Fruit fly (Drosophila melanogaster) whole organism, embryonic: ENCODE data around the gene cpb.

Experiments
- Awh ChIP-seq: fragments of 200-800 bp; sonication (Bioruptor generic); IDR thresholded peaks from 2 replicates; pipeline ENCODE4, ENCODE4 v1.3.6; 2022; ENCODE audit warnings: missing biosample characterization, missing genetic modification characterization
- Blimp-1 ChIP-seq: fragments of 200-800 bp; sonication (Bioruptor generic); optimal IDR thresholded peaks from 3 replicates; lab custom pipeline; 2018; ENCODE audit warnings: missing biosample characterization, missing genetic modification characterization, mild to moderate bottlenecking, moderate library complexity, missing genetic modification reagents
- CG10979 ChIP-seq: fragments of 200-800 bp; sonication (Bioruptor generic); optimal IDR thresholded peaks from 2 replicates; lab custom pipeline; 2018; ENCODE audit warnings: missing biosample characterization, mild to moderate bottlenecking, missing genetic modification characterization, moderate library complexity
- CG11093 ChIP-seq: fragments of 200-800 bp; sonication (Bioruptor generic); IDR thresholded peaks from 3 replicates; pipeline ENCODE4 v1.3.6; 2022; ENCODE audit warnings: missing biosample characterization, missing genetic modification characterization
- CG11247 ChIP-seq: fragments of 200-800 bp; sonication (Bioruptor generic); IDR thresholded peaks from 2 replicates; pipeline ENCODE4 v1.3.6; 2022; ENCODE audit warnings: missing biosample characterization, missing genetic modification characterization
- CG11695 ChIP-seq: fragments of 200-800 bp; sonication (Bioruptor generic); IDR thresholded peaks from 3 replicates; pipeline ENCODE4 v1.3.6; 2022; ENCODE audit warnings: missing biosample characterization, missing genetic modification characterization
- CG11723 ChIP-seq: fragments of 200-800 bp; sonication (Bioruptor generic); optimal IDR thresholded peaks from 2 replicates; lab custom pipeline; 2017; ENCODE audit warnings: missing biosample characterization, mild to moderate bottlenecking, missing genetic modification characterization
- CG12071 ChIP-seq: fragments of 200-800 bp; sonication (Bioruptor generic); optimal IDR thresholded peaks from 3 replicates; lab custom pipeline; 2018; ENCODE audit warnings: missing biosample characterization, mild to moderate bottlenecking, missing genetic modification characterization
- CG12155 ChIP-seq: fragments of 200-800 bp; sonication (Bioruptor generic); optimal IDR thresholded peaks from 3 replicates; lab custom pipeline; 2016; ENCODE audit warnings: missing biosample characterization, missing genetic modification characterization
- CG12219 ChIP-seq: fragments of 200-800 bp; sonication (Bioruptor generic); optimal IDR thresholded peaks from 3 replicates; lab custom pipeline; 2018; ENCODE audit warnings: missing biosample characterization, mild to moderate bottlenecking, missing genetic modification characterization
- CG12391 ChIP-seq: fragments of 200-800 bp; sonication (Bioruptor generic); optimal IDR thresholded peaks from 3 replicates; lab custom pipeline; 2018; ENCODE audit warnings: missing biosample characterization, mild to moderate bottlenecking, missing genetic modification characterization, moderate library complexity
- CG12769 ChIP-seq: fragments of 200-800 bp; sonication (Bioruptor generic); optimal IDR thresholded peaks from 2 replicates; lab custom pipeline; 2019; ENCODE audit warnings: missing biosample characterization, mild to moderate bottlenecking, missing genetic modification characterization, moderate library complexity
- CG16813 ChIP-seq: fragments of 200-800 bp; sonication (Bioruptor generic); IDR thresholded peaks from 3 replicates; pipeline ENCODE4 v1.3.6; 2022; ENCODE audit warnings: missing biosample characterization, missing genetic modification characterization; ENCODE audit not compliant: partially characterized antibody
- CG32767 ChIP-seq: fragments of 200-800 bp; sonication (Bioruptor generic); IDR thresholded peaks from 2 replicates; pipeline ENCODE4 v1.3.6; 2022; ENCODE audit warnings: missing biosample characterization, missing genetic modification characterization
- CG4424 ChIP-seq: fragments of 200-800 bp; sonication (Bioruptor generic); optimal IDR thresholded peaks from 3 replicates; lab custom pipeline; 2016; ENCODE audit warnings: missing biosample characterization, missing genetic modification characterization
- CG4730 ChIP-seq: fragments of 200-800 bp; sonication (Bioruptor generic); IDR thresholded peaks from 2 replicates; pipeline ENCODE4 v1.3.6; 2022; ENCODE audit warnings: missing biosample characterization, missing genetic modification characterization
- CG6254 ChIP-seq: fragments of 200-800 bp; sonication (Bioruptor generic); optimal IDR thresholded peaks from 3 replicates; lab custom pipeline; 2017; ENCODE audit warnings: mild to moderate bottlenecking, missing biosample characterization, missing genetic modification reagents, missing genetic modification characterization
- CG6272 ChIP-seq: fragments of 200-800 bp; sonication (Bioruptor generic); IDR thresholded peaks from 2 replicates; pipeline ENCODE4 v1.3.6; 2022; ENCODE audit warnings: missing biosample characterization, missing genetic modification characterization
- CG7928 ChIP-seq: fragments of 200-800 bp; sonication (Bioruptor generic); optimal IDR thresholded peaks from 2 replicates; lab custom pipeline; 2017; ENCODE audit warnings: missing biosample characterization, mild to moderate bottlenecking, missing genetic modification characterization
- CG8290 ChIP-seq, 3 experiments: fragments of 200-800 bp; sonication (Bioruptor generic); optimal IDR thresholded peaks; 2 replicates each; lab custom pipeline; 2016 to 2019; ENCODE audit warnings: missing biosample characterization in 3 of 3, missing genetic modification characterization in 3 of 3, mild to moderate bottlenecking in 2 of 3, moderate library complexity in 1 of 3
- CHES-1-like ChIP-seq: fragments of 200-800 bp; sonication (Bioruptor generic); optimal IDR thresholded peaks from 2 replicates; lab custom pipeline; 2016; ENCODE audit warnings: missing biosample characterization, missing genetic modification characterization
- Dp ChIP-seq: fragments of 200-800 bp; sonication (Bioruptor generic); optimal IDR thresholded peaks from 2 replicates; lab custom pipeline; 2018; ENCODE audit warnings: missing biosample characterization, mild to moderate bottlenecking, missing genetic modification characterization, moderate library complexity
- Lim3 ChIP-seq: fragments of 200-800 bp; sonication (Bioruptor generic); IDR thresholded peaks from 2 replicates; pipeline ENCODE4 v1.3.6; 2022; ENCODE audit warnings: missing biosample characterization, missing genetic modification characterization
- MTF-1 ChIP-seq: fragments of 200-800 bp; sonication (Bioruptor generic); optimal IDR thresholded peaks from 2 replicates; lab custom pipeline; 2018; ENCODE audit warnings: missing biosample characterization, mild to moderate bottlenecking, missing genetic modification characterization, borderline replicate concordance
- Med ChIP-seq: fragments of 200-800 bp; sonication (Bioruptor generic); peaks from one replicate; lab custom pipeline; 2016; ENCODE audit warnings: missing biosample characterization, missing genetic modification characterization, mild to moderate bottlenecking, inconsistent platforms, moderate library complexity
- Meics ChIP-seq: fragments of 200-800 bp; sonication (Bioruptor generic); optimal IDR thresholded peaks from 2 replicates; lab custom pipeline; 2017; ENCODE audit warnings: missing biosample characterization, mild to moderate bottlenecking, missing genetic modification characterization
- PHDP ChIP-seq: fragments of 200-800 bp; sonication (Bioruptor generic); optimal IDR thresholded peaks from 3 replicates; lab custom pipeline; 2018; ENCODE audit warnings: missing biosample characterization, mild to moderate bottlenecking, missing genetic modification characterization, moderate library complexity
- Xbp1 ChIP-seq: fragments of 200-800 bp; sonication (Bioruptor generic); optimal IDR thresholded peaks from 3 replicates; lab custom pipeline; 2016; ENCODE audit warnings: missing biosample characterization, mild to moderate bottlenecking, missing genetic modification characterization
- Xrp1 ChIP-seq: fragments of 200-800 bp; sonication (Bioruptor generic); IDR thresholded peaks from 2 replicates; pipeline ENCODE4 v1.3.6; 2022; ENCODE audit warnings: missing biosample characterization, missing genetic modification characterization
- bbx ChIP-seq: fragments of 200-800 bp; sonication (Bioruptor generic); IDR thresholded peaks from 2 replicates; pipeline ENCODE4 v1.3.6; 2022; ENCODE audit warnings: missing biosample characterization, missing genetic modification characterization; ENCODE audit not compliant: partially characterized antibody
- bcd ChIP-seq: fragments of 200-800 bp; sonication (Bioruptor generic); optimal IDR thresholded peaks from 2 replicates; lab custom pipeline; 2017; ENCODE audit warnings: missing biosample characterization, mild to moderate bottlenecking, missing genetic modification characterization
- cato ChIP-seq: fragments of 200-800 bp; sonication (Bioruptor generic); optimal IDR thresholded peaks from 2 replicates; lab custom pipeline; 2016; ENCODE audit warnings: missing biosample characterization, missing genetic modification characterization, borderline replicate concordance
- ci ChIP-seq: fragments of 200-800 bp; sonication (Bioruptor generic); IDR thresholded peaks from 3 replicates; pipeline ENCODE4 v1.3.6; 2022; ENCODE audit warnings: missing biosample characterization, missing genetic modification characterization
- dan ChIP-seq: fragments of 200-800 bp; sonication (Bioruptor generic); IDR thresholded peaks from 2 replicates; pipeline ENCODE4 v1.3.6; 2022; ENCODE audit warnings: missing biosample characterization, missing genetic modification characterization
- dmrt11E ChIP-seq: fragments of 200-800 bp; sonication (Bioruptor generic); optimal IDR thresholded peaks from 3 replicates; lab custom pipeline; 2018; ENCODE audit warnings: missing biosample characterization, mild to moderate bottlenecking, missing genetic modification characterization, moderate library complexity
- dmrt99B ChIP-seq: fragments of 200-800 bp; sonication (Bioruptor generic); optimal IDR thresholded peaks from 2 replicates; lab custom pipeline; 2018; ENCODE audit warnings: missing biosample characterization, mild to moderate bottlenecking, missing genetic modification characterization, moderate library complexity
- ems ChIP-seq: fragments of 200-800 bp; sonication (Bioruptor generic); optimal IDR thresholded peaks from 3 replicates; lab custom pipeline; 2016; ENCODE audit warnings: missing biosample characterization, missing genetic modification characterization
- esg ChIP-seq: fragments of 200-800 bp; sonication (Bioruptor generic); conservative IDR thresholded peaks from 2 replicates; pipeline ENCODE4 v1.3.6; 2022; ENCODE audit warnings: missing biosample characterization, missing genetic modification characterization
- eyg ChIP-seq: fragments of 200-800 bp; sonication (Bioruptor generic); optimal IDR thresholded peaks from 3 replicates; lab custom pipeline; 2016; ENCODE audit warnings: missing biosample characterization, missing genetic modification characterization
- fd96Cb ChIP-seq: fragments of 200-800 bp; sonication (Bioruptor generic); optimal IDR thresholded peaks from 2 replicates; lab custom pipeline; 2018; ENCODE audit warnings: missing biosample characterization, mild to moderate bottlenecking, missing genetic modification characterization, moderate library complexity
- lbe ChIP-seq: fragments of 200-800 bp; sonication (Bioruptor generic); optimal IDR thresholded peaks from 2 replicates; lab custom pipeline; 2016; ENCODE audit warnings: missing biosample characterization, mild to moderate bottlenecking, missing genetic modification characterization
- luna ChIP-seq: fragments of 200-800 bp; sonication (Bioruptor generic); optimal IDR thresholded peaks from 2 replicates; lab custom pipeline; 2016; ENCODE audit warnings: missing biosample characterization, missing genetic modification characterization
- mld ChIP-seq: fragments of 200-800 bp; sonication (Bioruptor generic); IDR thresholded peaks from 3 replicates; pipeline ENCODE4 v1.3.6; 2022; ENCODE audit warnings: missing biosample characterization, missing genetic modification characterization; ENCODE audit not compliant: partially characterized antibody
- pnt ChIP-seq: fragments of 200-800 bp; sonication (Bioruptor generic); optimal IDR thresholded peaks from 3 replicates; lab custom pipeline; 2016; ENCODE audit warnings: missing biosample characterization, missing genetic modification characterization
- slp2 ChIP-seq: fragments of 200-800 bp; sonication (Bioruptor generic); optimal IDR thresholded peaks from 2 replicates; lab custom pipeline; 2016; ENCODE audit warnings: missing biosample characterization, missing genetic modification characterization
- sqz ChIP-seq: fragments of 200-800 bp; sonication (Bioruptor generic); optimal IDR thresholded peaks from 3 replicates; lab custom pipeline; 2018; ENCODE audit warnings: missing biosample characterization, mild to moderate bottlenecking, missing genetic modification characterization
- tin ChIP-seq: fragments of 200-800 bp; sonication (Bioruptor generic); optimal IDR thresholded peaks from 3 replicates; lab custom pipeline; 2016; ENCODE audit warnings: missing biosample characterization, missing genetic modification characterization
- trh ChIP-seq: fragments of 200-800 bp; sonication (Bioruptor generic); optimal IDR thresholded peaks from 2 replicates; lab custom pipeline; 2016; ENCODE audit warnings: missing biosample characterization, missing genetic modification characterization
- wek ChIP-seq: fragments of 200-800 bp; sonication (Bioruptor generic); optimal IDR thresholded peaks from 3 replicates; lab custom pipeline; 2018; ENCODE audit warnings: missing biosample characterization, mild to moderate bottlenecking, missing genetic modification characterization, moderate library complexity

The cpb gene

DNA sequence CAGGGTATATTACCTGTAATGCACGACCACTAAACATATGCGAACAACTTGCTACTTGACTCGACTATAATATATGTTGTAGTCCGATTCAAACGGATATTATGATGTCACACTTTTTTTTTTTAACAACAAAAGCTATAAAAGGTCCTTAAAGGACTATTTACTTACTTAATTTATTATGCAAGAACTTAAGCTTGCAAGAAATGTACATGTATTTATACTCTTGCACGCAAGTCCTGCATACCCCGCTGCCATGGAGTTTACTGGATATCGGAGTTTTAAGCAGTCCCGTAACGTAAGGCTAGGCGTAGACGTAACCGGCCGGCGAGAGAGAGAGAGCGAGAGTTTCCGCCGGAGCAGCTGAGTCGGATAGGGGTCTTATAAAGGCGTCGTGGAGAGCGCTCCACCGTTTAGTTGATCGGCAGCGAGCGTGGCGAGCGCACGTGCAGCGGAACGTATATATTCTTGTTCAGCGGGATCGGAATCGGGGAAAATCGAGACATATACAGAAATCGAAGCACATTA lies 32.4 kb downstream of the cpb start (continued):
- TF ChIP-seq MTF-1 = peak; percentile 16
- TF ChIP-seq CG6254 = peak; percentile 77
- TF ChIP-seq CG16813 (GFP tag; lab: Robert Waterston, UW) = no peak
- TF ChIP-seq CG4730 (GFP tag; lab: Robert Waterston, UW) = peak; percentile 70
- TF ChIP-seq Dp (GFP tag; lab: Kevin White, UChicago) = no peak
- TF ChIP-seq Meics (GFP tag; lab: Kevin White, UChicago) = peak; percentile 81
- peak; percentile 48 for TF ChIP-seq CG7928 (GFP tag; lab: Kevin White, UChicago)
- TF ChIP-seq cato (GFP tag; lab: Kevin White, UChicago) = peak; percentile 89
- TF ChIP-seq eyg (GFP tag; lab: Kevin White, UChicago) = peak; percentile 75
- peak; percentile 89 for TF ChIP-seq Xrp1
- peak; percentile 60 for TF ChIP-seq CG11723 (GFP tag; lab: Kevin White, UChicago)
- TF ChIP-seq CG4424 (GFP tag; lab: Kevin White, UChicago) = peak; percentile 88
- no peak for TF ChIP-seq mld (GFP tag; lab: Robert Waterston, UW)
- TF ChIP-seq lbe = no peak
- peak; percentile 47; the same call in 1 of the 2 replicates for TF ChIP-seq Lim3 (GFP tag; lab: Robert Waterston, UW)
- TF ChIP-seq CG10979 (tag; lab: Kevin White, UChicago) = peak; percentile 88
- peak; percentile 87 for TF ChIP-seq bcd (GFP tag; lab: Kevin White, UChicago)
- peak; percentile 94 for TF ChIP-seq dmrt99B
- peak; percentile 78 for TF ChIP-seq dan (GFP tag; lab: Robert Waterston, UW)
- peak; percentile 83; the same call in 1 of the 2 replicates for TF ChIP-seq CG32767
- TF ChIP-seq esg = peak; percentile 86
- peak; percentile 62 for TF ChIP-seq bbx
- TF ChIP-seq CG12155 (GFP tag; lab: Kevin White, UChicago) = peak; percentile 86
- TF ChIP-seq CG12769 (tag; lab: Kevin White, UChicago) = peak; percentile 87
- TF ChIP-seq CG12071 (GFP tag; lab: Kevin White, UChicago) = peak; percentile 65
- peak; percentile 90 for TF ChIP-seq ci (GFP tag; lab: Robert Waterston, UW)
- peak; percentile 85 for TF ChIP-seq Blimp-1 (GFP tag; lab: Kevin White, UChicago)
- TF ChIP-seq CG12391 (tag; lab: Kevin White, UChicago) = peak; percentile 91
- TF ChIP-seq trh = peak; percentile 64
- TF ChIP-seq Awh (GFP tag; lab: Robert Waterston, UW) = peak; percentile 79; the same call in 1 of the 2 replicates
- no peak for TF ChIP-seq wek (GFP tag; lab: Kevin White, UChicago)
- peak; percentile 47 for TF ChIP-seq luna
- TF ChIP-seq sqz (GFP tag; lab: Kevin White, UChicago) = no peak
- peak; percentile 94 for TF ChIP-seq pnt (GFP tag; lab: Kevin White, UChicago)
- TF ChIP-seq dmrt11E = peak; percentile 84
- TF ChIP-seq slp2 (GFP tag; lab: Kevin White, UChicago) = peak; percentile 94
- TF ChIP-seq CG6272 (GFP tag; lab: Robert Waterston, UW) = peak; percentile 87
- peak; percentile 80 for TF ChIP-seq CG11247 (GFP tag; lab: Robert Waterston, UW)
- peak; percentile 87 for TF ChIP-seq CG11695
- TF ChIP-seq fd96Cb (tag; lab: Kevin White, UChicago) = peak; percentile 92
- peak; percentile 88 for TF ChIP-seq CG11093
- peak; percentile 98 for TF ChIP-seq Med (GFP tag; lab: Kevin White, UChicago)
- TF ChIP-seq CG12219 (GFP tag; lab: Kevin White, UChicago) = peak; percentile 76
- TF ChIP-seq CG8290 (GFP tag; optimal IDR thresholded peaks at IDR 0.05; lab: Kevin White, UChicago) = peak; percentile 60
- TF ChIP-seq CG8290 (tag; optimal IDR thresholded peaks at IDR 0.05; lab: Kevin White, UChicago) = peak in 1 of 2 experiments; percentile 44
- TF ChIP-seq ems (GFP tag; lab: Kevin White, UChicago) = peak; percentile 82
- peak; percentile 88 for TF ChIP-seq tin (GFP tag; lab: Kevin White, UChicago)
- TF ChIP-seq Xbp1 = peak; percentile 92
- peak; percentile 86 for TF ChIP-seq PHDP (tag; lab: Kevin White, UChicago)
- peak; percentile 87 for TF ChIP-seq CHES-1-like (GFP tag; lab: Kevin White, UChicago)
